Worm (Caenorhabditis elegans) whole organism, L4 larva: ENCODE results near the gene F01F1.11.

Experiments
- D1046.2 ChIP-seq: fragments of 200-800 bp; sonication (Bioruptor generic); IDR thresholded peaks from 2 replicates; pipeline ENCODE4 v1.3.6; 2022; ENCODE audit warnings: missing genetic modification characterization, missing compliant biosample characterization
- F26F4.8 ChIP-seq: fragments of 200-800 bp; sonication (Bioruptor generic); conservative IDR thresholded peaks from 2 replicates; pipeline ENCODE4 v1.3.6; 2022; ENCODE audit warnings: missing genetic modification characterization, missing compliant biosample characterization
- F49E8.2 ChIP-seq: sonication (generic microtip); optimal IDR thresholded peaks from 2 replicates; lab custom pipeline; 2016; ENCODE audit warnings: missing compliant biosample characterization, mild to moderate bottlenecking, missing genetic modification characterization, borderline replicate concordance
- T20F7.1 ChIP-seq: fragments of 200-800 bp; sonication (Bioruptor generic); optimal IDR thresholded peaks from 2 replicates; lab custom pipeline; 2018; ENCODE audit warnings: mild to moderate bottlenecking, missing genetic modification characterization, missing compliant biosample characterization
- Y5F2A.4 ChIP-seq: fragments of 200-800 bp; sonication (Bioruptor generic); optimal IDR thresholded peaks from 2 replicates; lab custom pipeline; 2018; ENCODE audit warnings: mild to moderate bottlenecking, missing genetic modification characterization, missing compliant biosample characterization
- aha-1 ChIP-seq: fragments of 150-350 bp; peaks from one replicate; lab custom pipeline; 2014; ENCODE audit warnings: missing biosample characterization, missing genetic modification characterization
- ceh-28 ChIP-seq: fragments of 150-350 bp; optimal IDR thresholded peaks from 2 replicates; lab custom pipeline; 2014; ENCODE audit warnings: missing biosample characterization, missing genetic modification reagents, missing genetic modification characterization
- ceh-82 ChIP-seq: sonication (generic microtip); optimal IDR thresholded peaks from 2 replicates; lab custom pipeline; 2017; ENCODE audit warnings: missing biosample characterization, missing genetic modification characterization
- ces-1 ChIP-seq: fragments of 150-350 bp; sonication (generic microtip); optimal IDR thresholded peaks from 4 replicates; lab custom pipeline; 2014; ENCODE audit warnings: missing biosample characterization, missing genetic modification reagents, missing genetic modification characterization
- cey-2 ChIP-seq: sonication (generic microtip); optimal IDR thresholded peaks from 3 replicates; lab custom pipeline; 2017; ENCODE audit warnings: missing genetic modification characterization, mild to moderate bottlenecking, missing compliant biosample characterization, antibody characterized with exemption, borderline replicate concordance; ENCODE audit not compliant: insufficient read depth
- daf-12 ChIP-seq: fragments of 150-350 bp; optimal IDR thresholded peaks from 2 replicates; lab custom pipeline; 2014; ENCODE audit warnings: missing biosample characterization, missing genetic modification reagents, missing genetic modification characterization
- daf-8 ChIP-seq: fragments of 200-800 bp; sonication (Bioruptor generic); IDR thresholded peaks from 2 replicates; pipeline ENCODE4 v1.3.6; 2022; ENCODE audit warnings: missing genetic modification characterization, missing compliant biosample characterization
- dmd-6 ChIP-seq: fragments of 200-800 bp; sonication (Bioruptor generic); IDR thresholded peaks from 2 replicates; pipeline ENCODE4 v1.3.6; 2022; ENCODE audit warnings: missing genetic modification reagents, missing genetic modification characterization, missing compliant biosample characterization
- dmd-8 ChIP-seq: fragments of 200-800 bp; sonication (Bioruptor generic); IDR thresholded peaks from 2 replicates; pipeline ENCODE4 v1.3.6; 2022; ENCODE audit warnings: missing genetic modification characterization, missing compliant biosample characterization
- dmd-9 ChIP-seq: fragments of 200-800 bp; sonication (Bioruptor generic); IDR thresholded peaks from 2 replicates; pipeline ENCODE4 v1.3.6; 2022; ENCODE audit warnings: missing genetic modification reagents, missing genetic modification characterization, missing compliant biosample characterization
- dpl-1 ChIP-seq: fragments of 150-350 bp; optimal IDR thresholded peaks from 2 replicates; lab custom pipeline; 2014; ENCODE audit warnings: missing biosample characterization, missing genetic modification reagents, missing genetic modification characterization
- duxl-1 ChIP-seq: sonication (generic microtip); optimal IDR thresholded peaks from 2 replicates; lab custom pipeline; 2016; ENCODE audit warnings: mild to moderate bottlenecking, missing genetic modification characterization, moderate library complexity, missing compliant biosample characterization; ENCODE audit not compliant: poor library complexity
- dve-1 ChIP-seq: sonication (generic microtip); optimal IDR thresholded peaks from 2 replicates; lab custom pipeline; 2017; ENCODE audit warnings: antibody characterized with exemption, mild to moderate bottlenecking, missing genetic modification characterization, missing compliant biosample characterization; ENCODE audit not compliant: insufficient read depth
- egl-43 ChIP-seq: fragments of 200-800 bp; sonication (Bioruptor generic); IDR thresholded peaks from 2 replicates; pipeline ENCODE4 v1.3.6; 2022; ENCODE audit warnings: missing genetic modification reagents, missing genetic modification characterization, missing compliant biosample characterization
- hlh-30 ChIP-seq: sonication (generic microtip); optimal IDR thresholded peaks from 2 replicates; lab custom pipeline; 2017; ENCODE audit warnings: antibody characterized with exemption, mild to moderate bottlenecking, missing genetic modification characterization, missing compliant biosample characterization; ENCODE audit not compliant: insufficient read depth
- lim-7 ChIP-seq: fragments of 200-800 bp; sonication (Bioruptor generic); IDR thresholded peaks from 2 replicates; pipeline ENCODE4 v1.3.6; 2022; ENCODE audit warnings: missing genetic modification characterization, missing compliant biosample characterization
- lin-15B ChIP-seq: fragments of 150-350 bp; sonication (generic microtip); optimal IDR thresholded peaks from 3 replicates; lab custom pipeline; 2014; ENCODE audit warnings: missing biosample characterization, missing genetic modification characterization
- lin-38 ChIP-seq: fragments of 200-800 bp; sonication (Bioruptor generic); IDR thresholded peaks from 2 replicates; pipeline ENCODE4 v1.3.6; 2022; ENCODE audit warnings: missing genetic modification reagents, missing genetic modification characterization, missing compliant biosample characterization
- mdl-1 ChIP-seq, 2 experiments: fragments of 150-350 bp in 1 of 2; sonication (generic microtip) in 1 of 2; optimal IDR thresholded peaks; 2 replicates each; lab custom pipeline; 2014 to 2017; ENCODE audit warnings: missing biosample characterization in 2 of 2, missing genetic modification characterization in 2 of 2
- mep-1 ChIP-seq: fragments of 150-350 bp; sonication (generic microtip); optimal IDR thresholded peaks from 3 replicates; lab custom pipeline; 2014; ENCODE audit warnings: missing biosample characterization, missing genetic modification characterization
- mes-2 ChIP-seq: sonication (generic microtip); optimal IDR thresholded peaks from 2 replicates; lab custom pipeline; 2016; ENCODE audit warnings: missing genotype, mild to moderate bottlenecking, missing genetic modification characterization, missing compliant biosample characterization; ENCODE audit not compliant: poor library complexity, severe bottlenecking
- nhr-10 ChIP-seq: fragments of 150-350 bp; optimal IDR thresholded peaks from 2 replicates; lab custom pipeline; 2014; ENCODE audit warnings: missing biosample characterization, missing genetic modification characterization
- nhr-42 ChIP-seq: fragments of 200-800 bp; sonication (Bioruptor generic); IDR thresholded peaks from 2 replicates; pipeline ENCODE4 v1.3.6; 2022; ENCODE audit warnings: missing genetic modification characterization, missing compliant biosample characterization
- pha-4 ChIP-seq, 2 experiments: fragments of 150-350 bp in 1 of 2; fragments of 200-800 bp in 1 of 2; sonication (Bioruptor generic) in 1 of 2; IDR thresholded peaks in 1 of 2; optimal IDR thresholded peaks in 1 of 2; 2 replicates each; pipeline versions ENCODE4 v1.3.6 to Lab custom; 2014 to 2022; ENCODE audit warnings: missing genetic modification characterization in 2 of 2, missing genetic modification reagents in 2 of 2, missing biosample characterization in 1 of 2, missing compliant biosample characterization in 1 of 2
- php-3 ChIP-seq: fragments of 200-800 bp; sonication (Bioruptor generic); IDR thresholded peaks from 2 replicates; pipeline ENCODE4 v1.3.6; 2022; ENCODE audit warnings: missing genetic modification reagents, missing genetic modification characterization, missing compliant biosample characterization
- saeg-2 ChIP-seq: fragments of 200-800 bp; sonication (Bioruptor generic); IDR thresholded peaks from 2 replicates; pipeline ENCODE4 v1.3.6; 2022; ENCODE audit warnings: missing genetic modification reagents, missing genetic modification characterization, missing compliant biosample characterization
- set-16 ChIP-seq: fragments of 200-800 bp; sonication (Bioruptor generic); IDR thresholded peaks from 2 replicates; pipeline ENCODE4 v1.3.6; 2022; ENCODE audit warnings: missing genetic modification reagents, missing genetic modification characterization, missing compliant biosample characterization
- spr-1 ChIP-seq: sonication (generic microtip); optimal IDR thresholded peaks from 2 replicates; lab custom pipeline; 2016; ENCODE audit warnings: mild to moderate bottlenecking, missing genetic modification characterization, missing compliant biosample characterization
- tra-1 ChIP-seq: fragments of 200-800 bp; sonication (Bioruptor generic); IDR thresholded peaks from 2 replicates; pipeline ENCODE4 v1.3.6; 2022; ENCODE audit warnings: missing genetic modification reagents, missing genetic modification characterization, missing compliant biosample characterization
- unc-62 ChIP-seq, 3 experiments: fragments of 150-350 bp in 1 of 3; sonication (generic microtip); optimal IDR thresholded peaks in 2 of 3; peaks in 1 of 3; 1 replicate in 1 of 3; 2 replicates in 2 of 3; lab custom pipeline; 2014 to 2017; ENCODE audit warnings: missing biosample characterization in 3 of 3, missing genetic modification characterization in 3 of 3, missing genetic modification reagents in 3 of 3, missing genotype in 1 of 3
- vab-7 ChIP-seq: fragments of 200-800 bp; sonication (Bioruptor generic); IDR thresholded peaks from 2 replicates; pipeline ENCODE4 v1.3.6; 2022; ENCODE audit warnings: missing genetic modification reagents, missing genetic modification characterization, missing compliant biosample characterization
- zfp-2 ChIP-seq: sonication (generic microtip); optimal IDR thresholded peaks from 2 replicates; lab custom pipeline; 2016; ENCODE audit warnings: mild to moderate bottlenecking, missing genetic modification characterization, missing compliant biosample characterization
- zfp-3 ChIP-seq: fragments of 200-800 bp; sonication (Bioruptor generic); conservative IDR thresholded peaks from 2 replicates; pipeline ENCODE4 v1.3.6; 2022; ENCODE audit warnings: missing genetic modification reagents, missing genetic modification characterization, missing compliant biosample characterization
- zip-11 ChIP-seq: fragments of 200-800 bp; sonication (Bioruptor generic); IDR thresholded peaks from 2 replicates; pipeline ENCODE4 v1.3.6; 2022; ENCODE audit warnings: missing genetic modification characterization, missing compliant biosample characterization

Gene F01F1.11

ce11 chrIII:5833376-5833775, 38.3 kb downstream of the F01F1.11 start, which contains the start of the genes R12B2.13 and mdt-15:
Gene R12B2.13 (minus strand): TSS chrIII:5833476.
Gene mdt-15 (minus strand): TSS chrIII:5833751.
- TF ChIP-seq mdl-1 (tag; optimal IDR thresholded peaks at IDR 0.05; lab: Kevin White, UChicago) = no peak
- TF ChIP-seq Y5F2A.4 (GFP tag; lab: Kevin White, UChicago) = no peak
- TF ChIP-seq dmd-9 (GFP tag; lab: Robert Waterston, UW) = no peak
- no peak for TF ChIP-seq F49E8.2 (tag; lab: Kevin White, UChicago)
- no peak for TF ChIP-seq mep-1
- TF ChIP-seq zfp-2 (tag; lab: Kevin White, UChicago) = no peak
- TF ChIP-seq lim-7 = no peak
- no peak for TF ChIP-seq daf-12 (tag; lab: Kevin White, UChicago)

- TF ChIP-seq ceh-82 (no peak), spr-1 (no peak), dve-1 (no peak), pha-4 (GFP tag; IDR thresholded peaks at IDR 0.05; lab: Robert Waterston, UW) (no peak), pha-4 (tag; optimal IDR thresholded peaks at IDR 0.05; lab: Kevin White, UChicago) (no peak), F49E8.2 (tag; lab: Kevin White, UChicago) (no peak), daf-8 (GFP tag; lab: Robert Waterston, UW) (no peak), dmd-6 (GFP tag; lab: Robert Waterston, UW) (no peak), nhr-10 (tag; lab: Kevin White, UChicago) (no peak), T20F7.1 (GFP tag; lab: Kevin White, UChicago) (no peak), tra-1 (no peak), lin-38 (GFP tag; lab: Robert Waterston, UW) (no peak), D1046.2 (no peak), php-3 (no peak), lin-15B (tag; lab: Kevin White, UChicago) (no peak), vab-7 (no peak), set-16 (GFP tag; lab: Robert Waterston, UW) (peak; percentile 71), nhr-42 (GFP tag; lab: Robert Waterston, UW) (no peak), unc-62 (GFP tag; optimal IDR thresholded peaks at IDR 0.05 in 1 of 2; lab: Kevin White, UChicago) (peak in 1 of 2 experiments; percentile 79), unc-62 (tag; optimal IDR thresholded peaks at IDR 0.05; lab: Kevin White, UChicago) (no peak), zfp-3 (GFP tag; lab: Robert Waterston, UW) (no peak), dpl-1 (GFP tag; lab: Kevin White, UChicago) (no peak), aha-1 (tag; lab: Kevin White, UChicago) (peak; percentile 85), mes-2 (tag; lab: Kevin White, UChicago) (no peak), zip-11 (GFP tag; lab: Robert Waterston, UW) (0 out of 2 replicates have a peak, but pooled peaks have one; percentile 30), egl-43 (GFP tag; lab: Robert Waterston, UW) (peak; percentile 52; the same call in 1 of the 2 replicates), ceh-28 (tag; lab: Kevin White, UChicago) (no peak), ces-1 (GFP tag; lab: Kevin White, UChicago) (no peak), dmd-8 (GFP tag; lab: Robert Waterston, UW) (0 out of 2 replicates have a peak, but pooled peaks have one; percentile 21), duxl-1 (no peak), F26F4.8 (GFP tag; lab: Robert Waterston, UW) (no peak), hlh-30 (tag; lab: Kevin White, UChicago) (no peak), saeg-2 (GFP tag; lab: Robert Waterston, UW) (no peak), cey-2 (tag; lab: Kevin White, UChicago) (no peak)
Observed at ce11 chrIII:5832442-5832841, 39.2 kb downstream of the F01F1.11 start.
